Worm (Caenorhabditis elegans) whole organism, L1 larva: ENCODE measurements around the gene clc-24.

ENCODE experiments used
- C04F5.9 ChIP-seq: sonication (generic microtip); optimal IDR thresholded peaks from 2 replicates; lab custom pipeline; 2016; ENCODE audit warnings: missing genetic modification characterization, missing compliant biosample characterization
- blmp-1 ChIP-seq: fragments of 150-350 bp; optimal IDR thresholded peaks from 2 replicates; lab custom pipeline; 2014; ENCODE audit warnings: missing biosample characterization, missing genetic modification characterization
- ceh-63 ChIP-seq: fragments of 200-800 bp; sonication (Bioruptor generic); optimal IDR thresholded peaks from 2 replicates; lab custom pipeline; 2018; ENCODE audit warnings: mild to moderate bottlenecking, missing genetic modification characterization, missing compliant biosample characterization
- ceh-8 ChIP-seq: fragments of 200-800 bp; sonication (Bioruptor generic); optimal IDR thresholded peaks from 2 replicates; lab custom pipeline; 2018; ENCODE audit warnings: mild to moderate bottlenecking, missing genetic modification characterization, moderate library complexity, missing compliant biosample characterization
- ceh-82 ChIP-seq, 3 experiments: fragments of 150-350 bp in 1 of 3; sonication (generic microtip) in 2 of 3; optimal IDR thresholded peaks; 2 replicates each; lab custom pipeline; 2014 to 2017; ENCODE audit warnings: missing biosample characterization in 3 of 3, missing genetic modification characterization in 3 of 3
- ceh-88 ChIP-seq: fragments of 200-800 bp; sonication (Bioruptor generic); IDR thresholded peaks from 2 replicates; pipeline ENCODE4 v1.3.6; 2022; ENCODE audit warnings: missing genetic modification characterization, missing compliant biosample characterization
- ces-1 ChIP-seq: fragments of 150-350 bp; optimal IDR thresholded peaks from 2 replicates; lab custom pipeline; 2014; ENCODE audit warnings: missing biosample characterization, missing genetic modification reagents, missing genetic modification characterization
- dpl-1 ChIP-seq, 3 experiments: fragments of 150-350 bp in 2 of 3; sonication (generic microtip) in 1 of 3; optimal IDR thresholded peaks; 2 replicates each; lab custom pipeline; 2014 to 2017; ENCODE audit warnings: missing biosample characterization in 3 of 3, missing genetic modification characterization in 3 of 3, missing genetic modification reagents in 3 of 3
- elt-3 ChIP-seq, 6 experiments: fragments of 150-350 bp in 1 of 6; sonication (generic microtip); optimal IDR thresholded peaks; 2 replicates each; lab custom pipeline; 2017 to 2018; ENCODE audit warnings: missing biosample characterization in 6 of 6, missing genetic modification characterization in 6 of 6, inconsistent platforms in 1 of 6
- fkh-10 ChIP-seq: sonication (generic microtip); optimal IDR thresholded peaks from 2 replicates; lab custom pipeline; 2017; ENCODE audit warnings: missing biosample characterization, missing genetic modification reagents, missing genetic modification characterization
- fkh-8 ChIP-seq: sonication (generic microtip); optimal IDR thresholded peaks from 2 replicates; lab custom pipeline; 2016; ENCODE audit warnings: mild to moderate bottlenecking, missing genetic modification characterization, missing compliant biosample characterization
- hlh-4 ChIP-seq: sonication (generic microtip); optimal IDR thresholded peaks from 2 replicates; lab custom pipeline; 2016; ENCODE audit warnings: mild to moderate bottlenecking, missing genetic modification characterization, missing compliant biosample characterization
- hpl-2 ChIP-seq: fragments of 150-350 bp; optimal IDR thresholded peaks from 2 replicates; lab custom pipeline; 2014; ENCODE audit warnings: missing biosample characterization, missing genetic modification reagents, missing genetic modification characterization
- irx-1 ChIP-seq: sonication (generic microtip); optimal IDR thresholded peaks from 2 replicates; lab custom pipeline; 2016; ENCODE audit warnings: missing genetic modification characterization, missing compliant biosample characterization
- isw-1 ChIP-seq: fragments of 200-800 bp; sonication (Bioruptor generic); IDR thresholded peaks from 2 replicates; pipeline ENCODE4 v1.3.6; 2022; ENCODE audit warnings: missing genetic modification characterization, missing compliant biosample characterization
- jun-1 ChIP-seq: fragments of 150-350 bp; optimal IDR thresholded peaks from 2 replicates; lab custom pipeline; 2014; ENCODE audit warnings: missing biosample characterization, missing genetic modification reagents, missing genetic modification characterization
- lin-14 ChIP-seq: fragments of 200-800 bp; sonication (Bioruptor generic); optimal IDR thresholded peaks from 2 replicates; lab custom pipeline; 2018; ENCODE audit warnings: mild to moderate bottlenecking, missing genetic modification characterization, moderate library complexity, missing compliant biosample characterization
- lir-3 ChIP-seq: sonication (generic microtip); optimal IDR thresholded peaks from 2 replicates; lab custom pipeline; 2016; ENCODE audit warnings: mild to moderate bottlenecking, missing genetic modification characterization, moderate library complexity, missing compliant biosample characterization; ENCODE audit not compliant: poor library complexity
- lsy-2 ChIP-seq, 2 experiments: fragments of 150-350 bp; optimal IDR thresholded peaks; 2 replicates each; lab custom pipeline; 2014; ENCODE audit warnings: missing biosample characterization in 2 of 2, missing genetic modification characterization in 2 of 2
- mab-9 ChIP-seq: fragments of 200-800 bp; sonication (Bioruptor generic); IDR thresholded peaks from 2 replicates; pipeline ENCODE4 v1.3.6; 2022; ENCODE audit warnings: missing genetic modification reagents, missing genetic modification characterization, missing compliant biosample characterization
- mep-1 ChIP-seq: fragments of 150-350 bp; optimal IDR thresholded peaks from 2 replicates; lab custom pipeline; 2014; ENCODE audit warnings: missing biosample characterization, missing genetic modification characterization
- nhr-12 ChIP-seq: sonication (generic microtip); optimal IDR thresholded peaks from 2 replicates; lab custom pipeline; 2017; ENCODE audit warnings: missing biosample characterization, missing genetic modification characterization
- nhr-28 ChIP-seq: fragments of 150-350 bp; optimal IDR thresholded peaks from 2 replicates; lab custom pipeline; 2014; ENCODE audit warnings: missing biosample characterization, missing genetic modification characterization
- nhr-71 ChIP-seq: sonication (generic microtip); optimal IDR thresholded peaks from 2 replicates; lab custom pipeline; 2016; ENCODE audit warnings: mild to moderate bottlenecking, missing genetic modification characterization, moderate library complexity, missing compliant biosample characterization
- nhr-76 ChIP-seq: sonication (generic microtip); optimal IDR thresholded peaks from 2 replicates; lab custom pipeline; 2017; ENCODE audit warnings: missing biosample characterization, missing genetic modification characterization
- pag-3 ChIP-seq: sonication (generic microtip); optimal IDR thresholded peaks from 2 replicates; lab custom pipeline; 2017; ENCODE audit warnings: missing genetic modification characterization, mild to moderate bottlenecking, missing compliant biosample characterization, antibody characterized with exemption, borderline replicate concordance; ENCODE audit not compliant: insufficient read depth
- pax-3 ChIP-seq: fragments of 200-800 bp; sonication (Bioruptor generic); optimal IDR thresholded peaks from 2 replicates; lab custom pipeline; 2018; ENCODE audit warnings: mild to moderate bottlenecking, missing genetic modification characterization, moderate library complexity, missing compliant biosample characterization
- rnt-1 ChIP-seq: sonication (generic microtip); optimal IDR thresholded peaks from 2 replicates; lab custom pipeline; 2016; ENCODE audit warnings: mild to moderate bottlenecking, missing genetic modification characterization, moderate library complexity, missing compliant biosample characterization
- snu-23 ChIP-seq: sonication (generic microtip); optimal IDR thresholded peaks from 2 replicates; lab custom pipeline; 2016; ENCODE audit warnings: missing genetic modification characterization, missing compliant biosample characterization
- sptf-1 ChIP-seq: fragments of 150-350 bp; optimal IDR thresholded peaks from 2 replicates; lab custom pipeline; 2014; ENCODE audit warnings: missing biosample characterization, missing genetic modification characterization
- sup-37 ChIP-seq: fragments of 200-800 bp; sonication (Bioruptor generic); optimal IDR thresholded peaks from 2 replicates; lab custom pipeline; 2018; ENCODE audit warnings: mild to moderate bottlenecking, missing genetic modification characterization, missing compliant biosample characterization
- tlp-1 ChIP-seq: fragments of 150-350 bp; optimal IDR thresholded peaks from 2 replicates; lab custom pipeline; 2014; ENCODE audit warnings: missing biosample characterization, missing genetic modification characterization
- unc-30 ChIP-seq: sonication (generic microtip); optimal IDR thresholded peaks from 2 replicates; lab custom pipeline; 2017; ENCODE audit warnings: missing biosample characterization, missing genetic modification characterization
- xbp-1 ChIP-seq: sonication (generic microtip); optimal IDR thresholded peaks from 2 replicates; lab custom pipeline; 2016; ENCODE audit warnings: missing genetic modification characterization, missing compliant biosample characterization
- ztf-11 ChIP-seq, 2 experiments: sonication (generic microtip); optimal IDR thresholded peaks; 2 replicates each; lab custom pipeline; 2016 to 2017; ENCODE audit warnings: missing genetic modification characterization in 2 of 2, missing biosample characterization in 1 of 2, missing compliant biosample characterization in 1 of 2

Gene clc-24

ce11 chrIII:1040059-1040458 is 30.2 kb downstream of the clc-24 start:
- TF ChIP-seq pax-3 (tag; lab: Kevin White, UChicago), result no peak
- no peak for TF ChIP-seq blmp-1 (tag; lab: Kevin White, UChicago)
- no peak for TF ChIP-seq jun-1 (tag; lab: Kevin White, UChicago)
- TF ChIP-seq hlh-4 (tag; lab: Kevin White, UChicago), result no peak

- TF ChIP-seq ceh-88, result no peak
- no peak for TF ChIP-seq ces-1 (GFP tag; lab: Kevin White, UChicago)
- no peak for TF ChIP-seq lsy-2 (tag; optimal IDR thresholded peaks at IDR 0.05; lab: Kevin White, UChicago)
- TF ChIP-seq fkh-8 (tag; lab: Kevin White, UChicago), result no peak
- TF ChIP-seq ceh-82 (tag; optimal IDR thresholded peaks at IDR 0.05; lab: Kevin White, UChicago), result no peak
- TF ChIP-seq C04F5.9 (tag; lab: Kevin White, UChicago), result no peak
- TF ChIP-seq unc-30 (tag; lab: Kevin White, UChicago), result no peak
- no peak for TF ChIP-seq nhr-28 (tag; lab: Kevin White, UChicago)
- no peak for TF ChIP-seq isw-1 (GFP tag; lab: Robert Waterston, UW)
Observed at ce11 chrIII:1043790-1044189, 34.0 kb downstream of the clc-24 start.

- TF ChIP-seq nhr-12 (tag; lab: Kevin White, UChicago), result no peak
- TF ChIP-seq nhr-28 (tag; lab: Kevin White, UChicago), result no peak
- no peak for TF ChIP-seq sup-37 (GFP tag; lab: Kevin White, UChicago)
- TF ChIP-seq snu-23 (GFP tag; lab: Kevin White, UChicago), result no peak
- TF ChIP-seq pag-3, result no peak
- TF ChIP-seq lin-14 (GFP tag; lab: Kevin White, UChicago), result no peak
- no peak for TF ChIP-seq ceh-82 (tag; optimal IDR thresholded peaks at IDR 0.05; lab: Kevin White, UChicago)
- TF ChIP-seq xbp-1 (tag; lab: Kevin White, UChicago), result no peak
- TF ChIP-seq mep-1 (tag; lab: Kevin White, UChicago), result no peak
- no peak for TF ChIP-seq hpl-2 (GFP tag; lab: Kevin White, UChicago)
- TF ChIP-seq isw-1 (GFP tag; lab: Robert Waterston, UW), result no peak
- no peak for TF ChIP-seq dpl-1 (GFP tag; optimal IDR thresholded peaks at IDR 0.05; lab: Kevin White, UChicago)
- TF ChIP-seq rnt-1 (tag; lab: Kevin White, UChicago), result no peak
- TF ChIP-seq nhr-76 (tag; lab: Kevin White, UChicago), result no peak
- TF ChIP-seq nhr-71 (tag; lab: Kevin White, UChicago), result no peak
- TF ChIP-seq mab-9 (GFP tag; lab: Robert Waterston, UW), result no peak
- TF ChIP-seq fkh-10 (GFP tag; lab: Kevin White, UChicago), result no peak
- no peak for TF ChIP-seq ceh-63 (GFP tag; lab: Kevin White, UChicago)
- no peak for TF ChIP-seq C04F5.9 (tag; lab: Kevin White, UChicago)
Observed at ce11 chrIII:1051877-1052276, 42.0 kb downstream of the clc-24 start.

- no peak for TF ChIP-seq irx-1 (tag; lab: Kevin White, UChicago)
- TF ChIP-seq elt-3 (tag; optimal IDR thresholded peaks at IDR 0.05; lab: Kevin White, UChicago), result no peak
- no peak for TF ChIP-seq sptf-1
- no peak for TF ChIP-seq ceh-8 (GFP tag; lab: Kevin White, UChicago)
- no peak for TF ChIP-seq tlp-1 (tag; lab: Kevin White, UChicago)
- TF ChIP-seq ceh-88, result no peak
- TF ChIP-seq lir-3 (tag; lab: Kevin White, UChicago), result no peak
- no peak for TF ChIP-seq sup-37 (GFP tag; lab: Kevin White, UChicago)
- TF ChIP-seq ztf-11 (tag; optimal IDR thresholded peaks at IDR 0.05; lab: Kevin White, UChicago), result no peak
Observed at ce11 chrIII:1052291-1052690, 42.5 kb downstream of the clc-24 start.
